Worm (Caenorhabditis elegans) whole organism, early embryonic: ENCODE results near the gene E02A10.3.

Experiments
- B0310.2 ChIP-seq: sonication (generic microtip); optimal IDR thresholded peaks from 2 replicates; lab custom pipeline; 2016; ENCODE audit warnings: mild to moderate bottlenecking, missing genetic modification characterization, missing compliant biosample characterization
- F13C5.2 ChIP-seq: sonication (generic microtip); optimal IDR thresholded peaks from 2 replicates; lab custom pipeline; 2017; ENCODE audit warnings: mild to moderate bottlenecking, missing genetic modification characterization, inconsistent platforms, missing compliant biosample characterization
- aly-1 ChIP-seq: sonication (generic microtip); optimal IDR thresholded peaks from 2 replicates; lab custom pipeline; 2016; ENCODE audit warnings: missing genetic modification characterization, missing compliant biosample characterization
- ama-1 ChIP-seq: fragments of 150-350 bp; optimal IDR thresholded peaks from 2 replicates; lab custom pipeline; 2014
- ceh-13 ChIP-seq: fragments of 200-800 bp; sonication (Bioruptor generic); optimal IDR thresholded peaks from 2 replicates; lab custom pipeline; 2018; ENCODE audit warnings: mild to moderate bottlenecking, missing genetic modification characterization, missing compliant biosample characterization
- ceh-36 ChIP-seq: sonication (generic microtip); optimal IDR thresholded peaks from 2 replicates; lab custom pipeline; 2016; ENCODE audit warnings: missing genetic modification characterization, inconsistent platforms, missing compliant biosample characterization
- flt-1 ChIP-seq: fragments of 200-800 bp; sonication (Bioruptor generic); IDR thresholded peaks from 2 replicates; pipeline ENCODE4 v1.3.6; 2022; ENCODE audit warnings: missing genetic modification characterization, missing compliant biosample characterization
- pes-1 ChIP-seq: fragments of 200-800 bp; sonication (Bioruptor generic); IDR thresholded peaks from 2 replicates; pipeline ENCODE4 v1.3.6; 2022; ENCODE audit warnings: missing genetic modification reagents, missing genetic modification characterization, missing compliant biosample characterization
- scrt-1 ChIP-seq: fragments of 200-800 bp; sonication (Bioruptor generic); IDR thresholded peaks from 2 replicates; pipeline ENCODE4 v1.3.6; 2022; ENCODE audit warnings: missing genetic modification characterization, missing compliant biosample characterization
- tra-4 ChIP-seq: sonication (generic microtip); optimal IDR thresholded peaks from 2 replicates; lab custom pipeline; 2017; ENCODE audit warnings: missing genetic modification characterization, missing compliant biosample characterization

DNA sequence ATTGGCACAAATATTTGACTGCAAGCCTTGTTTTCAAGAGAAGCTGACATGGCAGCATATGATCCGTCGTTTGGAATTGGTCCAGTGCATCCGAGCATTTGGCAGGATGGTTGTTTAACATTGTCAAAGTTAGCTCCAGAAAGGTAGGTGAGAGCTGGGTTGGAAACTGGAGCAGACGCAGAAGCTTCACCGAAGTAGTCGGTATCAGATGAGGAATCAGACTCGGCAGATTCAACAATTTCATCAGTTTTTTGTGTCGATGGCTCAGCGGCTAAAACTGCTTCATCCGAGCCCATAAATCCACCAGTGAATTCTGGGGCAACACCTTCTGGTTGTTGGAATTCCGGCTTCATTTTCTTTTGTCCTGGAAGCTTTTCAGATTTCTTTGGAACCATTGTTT is 29.8 kb upstream of the E02A10.3 start:
- TF ChIP-seq B0310.2 (tag; lab: Kevin White, UChicago): no peak
- no peak for TF ChIP-seq ama-1
- TF ChIP-seq tra-4 (tag; lab: Kevin White, UChicago): no peak
- TF ChIP-seq flt-1: no peak
- TF ChIP-seq ceh-13 (GFP tag; lab: Kevin White, UChicago): no peak
- TF ChIP-seq aly-1 (tag; lab: Kevin White, UChicago): no peak
- TF ChIP-seq ceh-36: no peak
- no peak for TF ChIP-seq pes-1
- no peak for TF ChIP-seq F13C5.2 (tag; lab: Kevin White, UChicago)
- no peak for TF ChIP-seq scrt-1 (GFP tag; lab: Robert Waterston, UW)
